Fruit fly (Drosophila melanogaster): ENCODE measurements around the gene EMC2A.

Gene EMC2A

DNA sequence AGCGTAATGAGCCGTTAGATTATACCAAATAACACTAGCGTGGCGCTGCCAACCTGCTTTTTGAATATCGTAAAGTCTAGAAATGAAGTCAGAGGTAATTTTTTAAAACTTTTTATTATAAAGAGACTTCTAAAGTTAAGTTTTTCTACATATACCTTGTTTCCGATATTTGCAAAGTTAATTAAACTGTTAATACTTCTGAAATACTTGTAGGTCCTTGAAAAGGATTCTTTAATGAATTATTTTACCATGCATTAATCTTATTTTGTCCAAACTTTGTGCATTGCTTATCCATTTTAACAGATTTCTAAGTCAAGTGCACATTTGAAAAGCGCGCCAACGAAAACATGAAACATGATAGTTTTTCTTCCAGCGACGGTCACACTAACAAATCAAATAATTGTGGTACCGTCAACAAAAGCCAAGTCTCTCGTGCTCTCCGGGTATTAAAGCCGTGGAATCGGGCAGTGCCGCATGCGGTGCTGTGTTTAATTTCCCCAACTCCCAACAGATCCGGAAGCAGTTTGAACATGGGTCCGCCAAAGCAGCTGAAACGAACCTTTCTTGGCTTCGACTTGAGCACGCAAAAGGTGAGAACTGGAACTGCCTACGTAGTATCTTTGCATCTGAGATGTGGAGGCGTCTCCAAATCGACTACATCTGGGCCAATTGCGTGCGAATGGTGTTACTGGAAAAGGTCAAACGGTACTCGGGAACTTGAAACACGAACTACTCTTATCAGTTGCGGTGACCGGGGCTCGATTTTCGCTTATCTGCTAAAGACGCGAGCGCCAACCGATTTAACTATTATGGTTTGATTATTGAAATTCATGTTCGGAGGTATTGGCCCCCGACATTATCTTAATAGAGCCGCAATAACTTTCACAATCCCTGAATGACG lies at the start of gene EMC2A, which contains the start of gene CG3534 (continued):
- no peak for TF ChIP-seq CoRest (tag; optimal IDR thresholded peaks at IDR 0.05)
- no peak for TF ChIP-seq CG6683 (GFP tag; optimal IDR thresholded peaks at IDR 0.05)
- no peak for TF ChIP-seq Hr3 (GFP tag; optimal IDR thresholded peaks at IDR 0.05)
- no peak for TF ChIP-seq zen2 (GFP tag; IDR thresholded peaks at IDR 0.05; ENCODE audit: partially characterized antibody)
- peak in 1 of 2 experiments; percentile 56 for TF ChIP-seq Eip74EF (GFP tag; optimal IDR thresholded peaks at IDR 0.05)
- no peak for TF ChIP-seq Jarid2 (GFP tag; optimal IDR thresholded peaks at IDR 0.05)
- TF ChIP-seq ato (GFP tag; IDR thresholded peaks at IDR 0.05; ENCODE audit: partially characterized antibody): no peak
- no peak for TF ChIP-seq ci (GFP tag; IDR thresholded peaks at IDR 0.05)
- TF ChIP-seq CG9797 (GFP tag; optimal IDR thresholded peaks at IDR 0.05): peak; percentile 69
- TF ChIP-seq Sry-β (GFP tag; optimal IDR thresholded peaks at IDR 0.05): no peak
- peak; percentile 37 for TF ChIP-seq D19A (tag; optimal IDR thresholded peaks at IDR 0.05)
- TF ChIP-seq Lhr (GFP tag; optimal IDR thresholded peaks at IDR 0.05): no peak
- no peak for TF ChIP-seq CG2129 (GFP tag; IDR thresholded peaks at IDR 0.05; ENCODE audit: partially characterized antibody)
- TF ChIP-seq ems (GFP tag; optimal IDR thresholded peaks at IDR 0.05): peak; percentile 25
- no peak for TF ChIP-seq CG2202 (tag; optimal IDR thresholded peaks at IDR 0.05)
- TF ChIP-seq tll (GFP tag; optimal IDR thresholded peaks at IDR 0.05): peak in 1 of 2 experiments; percentile 34
- no peak for TF ChIP-seq gt (GFP tag; IDR thresholded peaks at IDR 0.05)
- TF ChIP-seq Myb (GFP tag; optimal IDR thresholded peaks at IDR 0.05): peak; percentile 37
- no peak for TF ChIP-seq dimm (GFP tag; IDR thresholded peaks at IDR 0.05)
- TF ChIP-seq Six4 (GFP tag; optimal IDR thresholded peaks at IDR 0.05): peak; percentile 24
- TF ChIP-seq CG31441 (GFP tag; IDR thresholded peaks at IDR 0.05): no peak
- TF ChIP-seq CG10959 (GFP tag; IDR thresholded peaks at IDR 0.05): no peak
- TF ChIP-seq Meics (GFP tag; optimal IDR thresholded peaks at IDR 0.05): peak; percentile 33
- no peak for TF ChIP-seq pho (GFP tag; optimal IDR thresholded peaks at IDR 0.05)
- no peak; the same call in 1 of the 2 replicates for TF ChIP-seq CG4730 (GFP tag; IDR thresholded peaks at IDR 0.05)
- TF ChIP-seq pzg (GFP tag; optimal IDR thresholded peaks at IDR 0.05): peak; percentile 42
- no peak for TF ChIP-seq CG17568 (GFP tag; optimal IDR thresholded peaks at IDR 0.05)
- TF ChIP-seq Lim3 (GFP tag; IDR thresholded peaks at IDR 0.05): no peak
- TF ChIP-seq gsb (GFP tag; IDR thresholded peaks at IDR 0.05): no peak
- no peak for TF ChIP-seq CG43689 (GFP tag; IDR thresholded peaks at IDR 0.05)
- no peak for TF ChIP-seq unpg (GFP tag; optimal IDR thresholded peaks at IDR 0.05)
- TF ChIP-seq nmo (GFP tag; optimal IDR thresholded peaks at IDR 0.05): no peak
- no peak for TF ChIP-seq gcm2 (GFP tag; optimal IDR thresholded peaks at IDR 0.05)
- no peak for TF ChIP-seq CG17328 (GFP tag; IDR thresholded peaks at IDR 0.05)
- TF ChIP-seq seq (GFP tag; IDR thresholded peaks at IDR 0.05): no peak
- no peak for TF ChIP-seq repo (GFP tag; optimal IDR thresholded peaks at IDR 0.05)
- no peak for TF ChIP-seq CG11560 (tag; IDR thresholded peaks at IDR 0.05)
- TF ChIP-seq sens (GFP tag): peak; percentile 86
- TF ChIP-seq phol (tag; optimal IDR thresholded peaks at IDR 0.05): peak; percentile 68
- no peak for TF ChIP-seq CG7271 (tag; optimal IDR thresholded peaks at IDR 0.05)
- TF ChIP-seq trem (tag; optimal IDR thresholded peaks at IDR 0.05): peak; percentile 98
- TF ChIP-seq Lpt (GFP tag; optimal IDR thresholded peaks at IDR 0.05): no peak
- TF ChIP-seq CG8281 (tag; optimal IDR thresholded peaks at IDR 0.05): no peak
- TF ChIP-seq CG17359 (tag; optimal IDR thresholded peaks at IDR 0.05): peak; percentile 8
- TF ChIP-seq tin (GFP tag; optimal IDR thresholded peaks at IDR 0.05): no peak
- peak; percentile 2 for TF ChIP-seq CG12104 (GFP tag; optimal IDR thresholded peaks at IDR 0.05)
- no peak for TF ChIP-seq Scr (GFP tag; IDR thresholded peaks at IDR 0.05; ENCODE audit: partially characterized antibody)
- TF ChIP-seq CG13775 (GFP tag; optimal IDR thresholded peaks at IDR 0.05): no peak
- peak; percentile 4 for TF ChIP-seq pum (GFP tag; optimal IDR thresholded peaks at IDR 0.05)
